Fruit fly (Drosophila melanogaster) whole organism, embryonic: ENCODE measurements around the gene Cpsf5.

Experiments
- Abd-B ChIP-seq: fragments of 200-800 bp; sonication (Bioruptor generic); optimal IDR thresholded peaks from 2 replicates; lab custom pipeline; 2018; ENCODE audit warnings: missing biosample characterization, mild to moderate bottlenecking, missing genetic modification characterization, moderate library complexity
- Aef1 ChIP-seq: fragments of 200-800 bp; sonication (Bioruptor generic); IDR thresholded peaks from 3 replicates; pipeline ENCODE4 v1.3.6; 2022; ENCODE audit warnings: missing biosample characterization, missing genetic modification characterization
- Blimp-1 ChIP-seq: fragments of 200-800 bp; sonication (Bioruptor generic); optimal IDR thresholded peaks from 3 replicates; lab custom pipeline; 2018; ENCODE audit warnings: missing biosample characterization, missing genetic modification characterization, mild to moderate bottlenecking, moderate library complexity, missing genetic modification reagents
- Bteb2 ChIP-seq: fragments of 200-800 bp; sonication (Bioruptor generic); optimal IDR thresholded peaks from 2 replicates; lab custom pipeline; 2016; ENCODE audit warnings: missing biosample characterization, missing genetic modification characterization
- CG10431 ChIP-seq: fragments of 200-800 bp; sonication (Bioruptor generic); optimal IDR thresholded peaks from 3 replicates; lab custom pipeline; 2018; ENCODE audit warnings: missing biosample characterization, mild to moderate bottlenecking, missing genetic modification characterization
- CG11456 ChIP-seq: fragments of 200-800 bp; sonication (Bioruptor generic); IDR thresholded peaks from 3 replicates; pipeline ENCODE4 v1.3.6; 2022; ENCODE audit warnings: missing biosample characterization, missing genetic modification characterization
- CG11560 ChIP-seq: fragments of 200-800 bp; sonication (Bioruptor generic); IDR thresholded peaks from 3 replicates; pipeline ENCODE4 v1.3.6; 2022; ENCODE audit warnings: missing biosample characterization, missing genetic modification characterization
- CG12299 ChIP-seq: fragments of 200-800 bp; sonication (Bioruptor generic); optimal IDR thresholded peaks from 2 replicates; lab custom pipeline; 2018; ENCODE audit warnings: missing biosample characterization, mild to moderate bottlenecking, missing genetic modification characterization
- CG12942 ChIP-seq: fragments of 200-800 bp; sonication (Bioruptor generic); optimal IDR thresholded peaks from 3 replicates; lab custom pipeline; 2016; ENCODE audit warnings: missing biosample characterization, missing genetic modification characterization
- CG14965 ChIP-seq: fragments of 200-800 bp; sonication (Bioruptor generic); optimal IDR thresholded peaks from 2 replicates; lab custom pipeline; 2016; ENCODE audit warnings: missing biosample characterization, missing genetic modification characterization, borderline replicate concordance
- CG17359 ChIP-seq: fragments of 200-800 bp; sonication (Bioruptor generic); optimal IDR thresholded peaks from 3 replicates; lab custom pipeline; 2018; ENCODE audit warnings: missing biosample characterization, mild to moderate bottlenecking, missing genetic modification characterization, moderate library complexity
- CG17568 ChIP-seq: fragments of 200-800 bp; sonication (Bioruptor generic); optimal IDR thresholded peaks from 2 replicates; lab custom pipeline; 2018; ENCODE audit warnings: missing biosample characterization, mild to moderate bottlenecking, missing genetic modification characterization, moderate library complexity
- CG18764 ChIP-seq: fragments of 200-800 bp; sonication (Bioruptor generic); optimal IDR thresholded peaks from 3 replicates; lab custom pipeline; 2016; ENCODE audit warnings: missing biosample characterization, missing genetic modification characterization
- CG2129 ChIP-seq: fragments of 200-800 bp; sonication (Bioruptor generic); IDR thresholded peaks from 2 replicates; pipeline ENCODE4 v1.3.6; 2022; ENCODE audit warnings: missing biosample characterization, missing genetic modification characterization; ENCODE audit not compliant: partially characterized antibody
- CG4730 ChIP-seq: fragments of 200-800 bp; sonication (Bioruptor generic); IDR thresholded peaks from 2 replicates; pipeline ENCODE4 v1.3.6; 2022; ENCODE audit warnings: missing biosample characterization, missing genetic modification characterization
- CG6254 ChIP-seq: fragments of 200-800 bp; sonication (Bioruptor generic); optimal IDR thresholded peaks from 3 replicates; lab custom pipeline; 2017; ENCODE audit warnings: mild to moderate bottlenecking, missing biosample characterization, missing genetic modification reagents, missing genetic modification characterization
- CG6683 ChIP-seq: fragments of 200-800 bp; sonication (Bioruptor generic); optimal IDR thresholded peaks from 2 replicates; lab custom pipeline; 2017; ENCODE audit warnings: missing biosample characterization, mild to moderate bottlenecking, missing genetic modification characterization, missing genetic modification reagents
- CG6765 ChIP-seq: fragments of 200-800 bp; sonication (Bioruptor generic); optimal IDR thresholded peaks from 3 replicates; lab custom pipeline; 2017; ENCODE audit warnings: missing biosample characterization, mild to moderate bottlenecking, missing genetic modification characterization
- CG7372 ChIP-seq: fragments of 200-800 bp; sonication (Bioruptor generic); IDR thresholded peaks from 2 replicates; pipeline ENCODE4 v1.3.6; 2022; ENCODE audit warnings: missing biosample characterization, missing genetic modification characterization
- CG7745 ChIP-seq: fragments of 200-800 bp; sonication (Bioruptor generic); optimal IDR thresholded peaks from 2 replicates; lab custom pipeline; 2018; ENCODE audit warnings: missing biosample characterization, mild to moderate bottlenecking, missing genetic modification characterization, moderate library complexity
- D19A ChIP-seq: fragments of 200-800 bp; optimal IDR thresholded peaks from 3 replicates; lab custom pipeline; 2019; ENCODE audit warnings: missing biosample characterization, mild to moderate bottlenecking, missing genetic modification characterization, moderate library complexity
- Drgx ChIP-seq: fragments of 200-800 bp; sonication (Bioruptor generic); IDR thresholded peaks from 2 replicates; pipeline ENCODE4 v1.3.6; 2022; ENCODE audit warnings: missing biosample characterization, missing genetic modification characterization
- H15 ChIP-seq: fragments of 200-800 bp; sonication (Bioruptor generic); IDR thresholded peaks from 3 replicates; pipeline ENCODE4 v1.3.6; 2022; ENCODE audit warnings: missing biosample characterization, missing genetic modification characterization
- Kr ChIP-seq: fragments of 200-800 bp; sonication (Bioruptor generic); optimal IDR thresholded peaks from 2 replicates; lab custom pipeline; 2017; ENCODE audit warnings: missing biosample characterization, mild to moderate bottlenecking, missing genetic modification characterization
- NC2β ChIP-seq: fragments of 200-800 bp; sonication (Bioruptor generic); optimal IDR thresholded peaks from 2 replicates; lab custom pipeline; 2016; ENCODE audit warnings: missing biosample characterization, missing genetic modification characterization
- Nf-YB ChIP-seq: fragments of 200-800 bp; sonication (Bioruptor generic); optimal IDR thresholded peaks from 3 replicates; lab custom pipeline; 2019; ENCODE audit warnings: missing biosample characterization, mild to moderate bottlenecking, missing genetic modification characterization, moderate library complexity
- Poxn ChIP-seq: fragments of 200-800 bp; sonication (Bioruptor generic); IDR thresholded peaks from 2 replicates; pipeline ENCODE4 v1.3.6; 2022; ENCODE audit warnings: missing biosample characterization, missing genetic modification characterization
- Rfx ChIP-seq: fragments of 200-800 bp; sonication (Bioruptor generic); IDR thresholded peaks from 2 replicates; pipeline ENCODE4 v1.3.6; 2022; ENCODE audit warnings: missing biosample characterization, missing genetic modification characterization
- Rx ChIP-seq: fragments of 200-800 bp; sonication (Bioruptor generic); IDR thresholded peaks from 2 replicates; pipeline ENCODE4 v1.3.6; 2022; ENCODE audit warnings: missing biosample characterization, missing genetic modification characterization
- Taf1 ChIP-seq: fragments of 200-800 bp; sonication (Bioruptor generic); IDR thresholded peaks from 2 replicates; pipeline ENCODE4 v1.3.6; 2022; ENCODE audit warnings: missing biosample characterization, missing genetic modification characterization
- Trl ChIP-seq, 3 experiments: fragments of >200 bp in 2 of 3; fragments of 200-800 bp in 1 of 3; sonication (Bioruptor generic) in 1 of 3; optimal IDR thresholded peaks; 2 replicates in 1 of 3; 3 replicates in 2 of 3; lab custom pipeline; 2016 to 2017; ENCODE audit warnings: missing biosample characterization in 1 of 3, missing genetic modification characterization in 1 of 3
- Vsx1 ChIP-seq: fragments of 200-800 bp; sonication (Bioruptor generic); optimal IDR thresholded peaks from 2 replicates; lab custom pipeline; 2017; ENCODE audit warnings: missing biosample characterization, mild to moderate bottlenecking, missing genetic modification characterization, missing genetic modification reagents
- YL-1 ChIP-seq: fragments of 200-800 bp; sonication (Bioruptor generic); optimal IDR thresholded peaks from 3 replicates; lab custom pipeline; 2017; ENCODE audit warnings: missing biosample characterization, mild to moderate bottlenecking, missing genetic modification characterization
- amos ChIP-seq: fragments of 200-800 bp; sonication (Bioruptor generic); IDR thresholded peaks from 2 replicates; pipeline ENCODE4 v1.3.6; 2022; ENCODE audit warnings: missing biosample characterization, missing genetic modification characterization; ENCODE audit not compliant: partially characterized antibody
- ci ChIP-seq: fragments of 200-800 bp; sonication (Bioruptor generic); IDR thresholded peaks from 3 replicates; pipeline ENCODE4 v1.3.6; 2022; ENCODE audit warnings: missing biosample characterization, missing genetic modification characterization
- eve ChIP-seq, 2 experiments: fragments of >200 bp; optimal IDR thresholded peaks; 2 replicates each; lab custom pipeline; 2017; ENCODE audit warnings: missing biosample characterization in 2 of 2, missing genetic modification characterization in 2 of 2
- exex ChIP-seq: fragments of 200-800 bp; sonication (Bioruptor generic); optimal IDR thresholded peaks from 4 replicates; lab custom pipeline; 2018; ENCODE audit warnings: missing biosample characterization, mild to moderate bottlenecking, missing genetic modification characterization, moderate library complexity
- fru ChIP-seq: fragments of >200 bp; optimal IDR thresholded peaks from 2 replicates; lab custom pipeline; 2017
- gce ChIP-seq: fragments of 200-800 bp; sonication (Bioruptor generic); IDR thresholded peaks from 3 replicates; pipeline ENCODE4 v1.3.6; 2022; ENCODE audit warnings: missing biosample characterization, missing genetic modification characterization
- h ChIP-seq: fragments of >200 bp; optimal IDR thresholded peaks from 2 replicates; lab custom pipeline; 2017
- hb ChIP-seq: fragments of 200-800 bp; sonication (Bioruptor generic); IDR thresholded peaks from 3 replicates; pipeline ENCODE4 v1.3.6; 2022; ENCODE audit warnings: missing biosample characterization, missing genetic modification characterization; ENCODE audit not compliant: partially characterized antibody
- jing ChIP-seq: fragments of 200-800 bp; sonication (Bioruptor generic); optimal IDR thresholded peaks from 2 replicates; lab custom pipeline; 2018; ENCODE audit warnings: missing biosample characterization, mild to moderate bottlenecking, missing genetic modification characterization
- kni ChIP-seq: fragments of 200-800 bp; sonication (Bioruptor generic); optimal IDR thresholded peaks from 3 replicates; lab custom pipeline; 2017; ENCODE audit warnings: mild to moderate bottlenecking, missing biosample characterization, missing genetic modification reagents, missing genetic modification characterization
- lola ChIP-seq, 3 experiments: fragments of >200 bp in 2 of 3; fragments of 200-800 bp in 1 of 3; sonication (Bioruptor generic) in 1 of 3; optimal IDR thresholded peaks; 2 replicates each; lab custom pipeline; 2017 to 2019; ENCODE audit warnings: missing biosample characterization in 3 of 3, missing genetic modification characterization in 3 of 3, mild to moderate bottlenecking in 1 of 3, moderate library complexity in 1 of 3
- odd ChIP-seq: fragments of 200-800 bp; sonication (Bioruptor generic); optimal IDR thresholded peaks from 2 replicates; lab custom pipeline; 2017; ENCODE audit warnings: missing biosample characterization, mild to moderate bottlenecking, missing genetic modification characterization
- pho ChIP-seq: fragments of 200-800 bp; sonication (Bioruptor generic); optimal IDR thresholded peaks from 2 replicates; lab custom pipeline; 2016; ENCODE audit warnings: missing biosample characterization, missing genetic modification characterization
- sqz ChIP-seq: fragments of 200-800 bp; sonication (Bioruptor generic); optimal IDR thresholded peaks from 3 replicates; lab custom pipeline; 2018; ENCODE audit warnings: missing biosample characterization, mild to moderate bottlenecking, missing genetic modification characterization
- twi ChIP-seq: fragments of 200-800 bp; optimal IDR thresholded peaks from 2 replicates; lab custom pipeline; 2019; ENCODE audit warnings: missing biosample characterization, mild to moderate bottlenecking, missing genetic modification characterization, moderate library complexity
- unc-4 ChIP-seq: fragments of 200-800 bp; sonication (Bioruptor generic); IDR thresholded peaks from 2 replicates; pipeline ENCODE4 v1.3.6; 2022; ENCODE audit warnings: missing biosample characterization, missing genetic modification characterization; ENCODE audit not compliant: partially characterized antibody

Cpsf5 gene

dm6 chr3L:9383345-9384075 lies 27.3 kb upstream of the Cpsf5 start, which contains the start of gene Hsp27 (continued):
- TF ChIP-seq CG17568 (GFP tag; lab: Kevin White, UChicago) (peak; percentile 96), YL-1 (peak; percentile 94), CG10431 (GFP tag; lab: Kevin White, UChicago) (peak; percentile 93), lola (GFP tag; optimal IDR thresholded peaks at IDR 0.05; lab: Kevin White, UChicago) (peak in 1 of 3 experiments; percentile 95), CG7745 (peak; percentile 70), CG6254 (GFP tag; lab: Kevin White, UChicago) (peak; percentile 97), Nf-YB (GFP tag; lab: Kevin White, UChicago) (peak; percentile 86), h (no peak), NC2β (GFP tag; lab: Kevin White, UChicago) (peak; percentile 85), CG11456 (GFP tag; lab: Robert Waterston, UW) (peak; percentile 98), Rx (GFP tag; lab: Robert Waterston, UW) (peak; percentile 99), CG7372 (GFP tag; lab: Robert Waterston, UW) (peak; percentile 97), CG11560 (tag; lab: Robert Waterston, UW) (peak; percentile 88), twi (tag; lab: Kevin White, UChicago) (peak; percentile 89), Aef1 (GFP tag; lab: Robert Waterston, UW) (peak; percentile 98), gce (peak; percentile 98), eve (GFP tag; optimal IDR thresholded peaks at IDR 0.05; lab: Kevin White, UChicago) (no peak), CG6683 (GFP tag; lab: Kevin White, UChicago) (peak; percentile 95), fru (lab: Kevin White, UChicago) (no peak), Trl (optimal IDR thresholded peaks at IDR 0.05; lab: Kevin White, UChicago) (peak; percentile 22 to 27), Trl (GFP tag; optimal IDR thresholded peaks at IDR 0.05; lab: Kevin White, UChicago) (peak; percentile 95), CG12942 (peak; percentile 97), H15 (GFP tag; lab: Robert Waterston, UW) (peak; percentile 99), CG4730 (GFP tag; lab: Robert Waterston, UW) (peak; percentile 98), CG2129 (no peak), Poxn (GFP tag; lab: Robert Waterston, UW) (peak; percentile 84), Bteb2 (GFP tag; lab: Kevin White, UChicago) (peak; percentile 94), kni (GFP tag; lab: Kevin White, UChicago) (no peak), D19A (tag; lab: Kevin White, UChicago) (peak; percentile 96), Blimp-1 (GFP tag; lab: Kevin White, UChicago) (peak; percentile 98), Vsx1 (GFP tag; lab: Kevin White, UChicago) (peak; percentile 96), Taf1 (GFP tag; lab: Robert Waterston, UW) (peak; percentile 97), CG17359 (tag; lab: Kevin White, UChicago) (peak; percentile 99), Drgx (GFP tag; lab: Robert Waterston, UW) (peak; percentile 100), CG18764 (GFP tag; lab: Kevin White, UChicago) (peak; percentile 97), CG14965 (peak; percentile 61), CG6765 (GFP tag; lab: Kevin White, UChicago) (peak; percentile 88), CG12299 (tag; lab: Kevin White, UChicago) (peak; percentile 96), Abd-B (GFP tag; lab: Kevin White, UChicago) (peak; percentile 97), unc-4 (GFP tag; lab: Robert Waterston, UW) (no peak), odd (GFP tag; lab: Kevin White, UChicago) (peak; percentile 95), sqz (GFP tag; lab: Kevin White, UChicago) (peak; percentile 93), pho (peak; percentile 84), ci (peak; percentile 99), Rfx (GFP tag; lab: Robert Waterston, UW) (peak; percentile 99), exex (tag; lab: Kevin White, UChicago) (no peak), Kr (GFP tag; lab: Kevin White, UChicago) (peak; percentile 33), amos (no peak; the same call in 1 of the 2 replicates), hb (GFP tag; lab: Robert Waterston, UW) (no peak), jing (peak; percentile 96)
